Worm (Caenorhabditis elegans): ENCODE measurements around the gene prp-19.
A peak's percentile ranks its signal among the peaks of the same experiment; 100 is the strongest.

The prp-19 gene

ce11 chrIII:5162820-5163631 lies 8.8 kb downstream of the prp-19 start, which contains the start of gene gars-1:
TSS of gene gars-1 (minus strand) at chrIII:5163627.
- peak; percentile 82 for TF ChIP-seq zip-4 (GFP tag; optimal IDR thresholded peaks at IDR 0.05)
- TF ChIP-seq blmp-1 (tag; optimal IDR thresholded peaks at IDR 0.05): peak; percentile 70
- peak; percentile 66 for TF ChIP-seq skn-1 (tag; optimal IDR thresholded peaks at IDR 0.05)
- TF ChIP-seq ets-5 (GFP tag; IDR thresholded peaks at IDR 0.05): no peak
- TF ChIP-seq lin-13 (GFP tag; optimal IDR thresholded peaks at IDR 0.05): peak; percentile 19
- TF ChIP-seq lsy-2 (tag; optimal IDR thresholded peaks at IDR 0.05): peak in 1 of 2 experiments; percentile 30
- TF ChIP-seq swsn-7 (tag; optimal IDR thresholded peaks at IDR 0.05): no peak
- TF ChIP-seq C16A3.4 (tag; optimal IDR thresholded peaks at IDR 0.05): peak; percentile 25
- no peak for TF ChIP-seq unc-62 (GFP tag; optimal IDR thresholded peaks at IDR 0.05)
- TF ChIP-seq ama-1 (optimal IDR thresholded peaks at IDR 0.05): no peak
- TF ChIP-seq mab-9 (GFP tag; IDR thresholded peaks at IDR 0.05): no peak
- peak; percentile 7 for TF ChIP-seq mep-1 (tag; optimal IDR thresholded peaks at IDR 0.05)
- peak in 1 of 2 experiments; percentile 37 for TF ChIP-seq lin-35 (GFP tag; optimal IDR thresholded peaks at IDR 0.05)
- peak; percentile 19 for TF ChIP-seq nhr-71 (tag; optimal IDR thresholded peaks at IDR 0.05)
- TF ChIP-seq nhr-77 (tag; optimal IDR thresholded peaks at IDR 0.05): no peak
- peak; percentile 25 for TF ChIP-seq nhr-85 (tag)
- peak; percentile 32 for TF ChIP-seq efl-1 (optimal IDR thresholded peaks at IDR 0.05)
- TF ChIP-seq efl-1 (GFP tag; optimal IDR thresholded peaks at IDR 0.05 in 1 of 2): peak; percentile 40 to 80
- TF ChIP-seq unc-98 (GFP tag; IDR thresholded peaks at IDR 0.05): no peak
- peak; percentile 15 for TF ChIP-seq rnt-1 (tag; optimal IDR thresholded peaks at IDR 0.05)
- no peak for TF ChIP-seq elt-2 (tag; optimal IDR thresholded peaks at IDR 0.05)
- no peak for TF ChIP-seq hlh-17 (GFP tag; optimal IDR thresholded peaks at IDR 0.05; ENCODE audit: borderline replicate concordance)
- TF ChIP-seq dpl-1 (GFP tag; optimal IDR thresholded peaks at IDR 0.05): peak; percentile 6 to 53 (median 7)
- peak; percentile 9 for TF ChIP-seq lin-15B (tag; optimal IDR thresholded peaks at IDR 0.05)
- TF ChIP-seq nhr-20 (tag; optimal IDR thresholded peaks at IDR 0.05): peak; percentile 4

DNA sequence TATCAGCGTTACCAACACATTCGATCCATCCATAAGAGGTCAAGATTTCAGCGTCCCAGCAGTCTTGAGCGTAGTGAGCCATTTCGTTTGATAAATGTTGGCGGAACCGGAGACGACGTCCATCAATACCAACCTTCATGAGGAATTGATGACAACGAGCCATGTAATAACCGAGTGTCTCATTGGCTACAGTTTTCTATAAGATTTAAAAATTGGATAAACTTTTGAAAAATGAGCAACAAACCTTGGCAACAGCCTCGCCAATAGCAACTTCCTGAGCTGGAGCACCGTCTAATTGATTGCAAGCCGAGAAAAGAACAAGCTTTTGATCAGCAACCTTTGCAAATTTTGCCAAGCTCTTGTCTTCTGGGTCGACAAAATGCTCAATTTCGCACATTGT lies 11.0 kb downstream of the prp-19 start:
- TF ChIP-seq nhr-237 (tag; optimal IDR thresholded peaks at IDR 0.05): no peak
- no peak for TF ChIP-seq xbp-1 (tag; optimal IDR thresholded peaks at IDR 0.05)
- TF ChIP-seq efl-3 (GFP tag; optimal IDR thresholded peaks at IDR 0.05): no peak
- TF ChIP-seq nhr-12 (tag; optimal IDR thresholded peaks at IDR 0.05): no peak
- no peak for TF ChIP-seq C16A3.4 (tag; optimal IDR thresholded peaks at IDR 0.05)
- no peak for TF ChIP-seq dpl-1 (GFP tag; optimal IDR thresholded peaks at IDR 0.05)
- no peak for TF ChIP-seq F16B12.6 (tag; optimal IDR thresholded peaks at IDR 0.05)
- no peak for TF ChIP-seq ceh-8 (GFP tag; optimal IDR thresholded peaks at IDR 0.05)
- no peak for TF ChIP-seq lin-39 (tag; optimal IDR thresholded peaks at IDR 0.05)
- no peak for TF ChIP-seq hlh-4 (tag; optimal IDR thresholded peaks at IDR 0.05)
- TF ChIP-seq jun-1 (tag; optimal IDR thresholded peaks at IDR 0.05): no peak
- TF ChIP-seq lsy-2 (tag; optimal IDR thresholded peaks at IDR 0.05): no peak
- no peak for TF ChIP-seq fos-1 (tag; optimal IDR thresholded peaks at IDR 0.05)

DNA sequence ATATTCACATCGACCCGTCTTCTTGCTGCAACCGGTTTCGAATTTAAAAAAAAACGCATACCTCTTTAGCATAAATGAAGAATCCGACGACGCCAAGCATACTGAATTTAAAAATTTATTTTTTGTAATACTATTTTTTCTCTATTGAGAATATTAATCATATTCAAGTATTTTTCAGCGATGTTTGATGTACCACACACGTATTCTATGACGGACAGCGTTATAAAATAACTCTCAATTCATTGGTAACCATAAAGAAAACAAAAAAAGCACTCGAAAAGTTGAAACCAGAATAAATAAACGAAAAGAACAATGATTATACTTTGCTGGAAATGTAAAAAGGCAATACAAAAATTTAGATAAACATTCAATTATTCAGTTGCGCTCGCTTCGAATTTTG lies 12.3 kb downstream of the prp-19 start, which contains the start of gene T10F2.5:
Gene T10F2.5 (minus strand): TSS at position 101 of the 400 bp plus-strand sequence.
- TF ChIP-seq ztf-11 (tag; optimal IDR thresholded peaks at IDR 0.05) (no peak), ceh-8 (GFP tag; optimal IDR thresholded peaks at IDR 0.05) (no peak), nhr-77 (tag; optimal IDR thresholded peaks at IDR 0.05) (no peak)

ce11 chrIII:5158674-5159073 lies 13.2 kb downstream of the prp-19 start, which contains the start of gene oxy-4:
TSS of gene oxy-4 (minus strand) at chrIII:5158774.
- no peak for TF ChIP-seq nhr-90 (tag; optimal IDR thresholded peaks at IDR 0.05; ENCODE audit: poor library complexity)
- TF ChIP-seq lin-14 (GFP tag; optimal IDR thresholded peaks at IDR 0.05): no peak
- no peak for TF ChIP-seq mep-1 (tag; optimal IDR thresholded peaks at IDR 0.05)
- no peak for TF ChIP-seq jun-1 (tag; optimal IDR thresholded peaks at IDR 0.05)
- TF ChIP-seq nhr-237 (tag; optimal IDR thresholded peaks at IDR 0.05): no peak
- no peak for TF ChIP-seq nhr-85 (tag)
- TF ChIP-seq sox-4 (tag; optimal IDR thresholded peaks at IDR 0.05): no peak
- TF ChIP-seq C16A3.4 (tag; optimal IDR thresholded peaks at IDR 0.05): no peak
- no peak for TF ChIP-seq fkh-10 (GFP tag; optimal IDR thresholded peaks at IDR 0.05)
- TF ChIP-seq aly-2 (tag; optimal IDR thresholded peaks at IDR 0.05): no peak
- no peak for TF ChIP-seq unc-62 (GFP tag; optimal IDR thresholded peaks at IDR 0.05)
- no peak for TF ChIP-seq C04F5.9 (tag; optimal IDR thresholded peaks at IDR 0.05)

Measured in whole organism, L1 larva.